Fruit fly (Drosophila melanogaster) whole organism, embryonic: ENCODE measurements around the gene CG4896.
A peak's percentile ranks its signal among the peaks of the same experiment; 100 is the strongest.

Experiments used
- Adf1 ChIP-seq: fragments of 200-800 bp; sonication (Bioruptor generic); IDR thresholded peaks from 2 replicates; pipeline ENCODE4 v1.3.6; 2022; ENCODE audit warnings: missing biosample characterization, missing genetic modification characterization
- Atf3 ChIP-seq: fragments of 200-800 bp; sonication (Bioruptor generic); optimal IDR thresholded peaks from 3 replicates; lab custom pipeline; 2016; ENCODE audit warnings: missing biosample characterization, missing genetic modification characterization
- CG10543 ChIP-seq: fragments of 200-800 bp; sonication (Bioruptor generic); optimal IDR thresholded peaks from 3 replicates; lab custom pipeline; 2017; ENCODE audit warnings: missing biosample characterization, mild to moderate bottlenecking, missing genetic modification characterization, moderate library complexity
- CG11456 ChIP-seq: fragments of 200-800 bp; sonication (Bioruptor generic); IDR thresholded peaks from 3 replicates; pipeline ENCODE4 v1.3.6; 2022; ENCODE audit warnings: missing biosample characterization, missing genetic modification characterization
- CG12391 ChIP-seq: fragments of 200-800 bp; sonication (Bioruptor generic); optimal IDR thresholded peaks from 3 replicates; lab custom pipeline; 2018; ENCODE audit warnings: missing biosample characterization, mild to moderate bottlenecking, missing genetic modification characterization, moderate library complexity
- CG13287 ChIP-seq: fragments of 200-800 bp; sonication (Bioruptor generic); IDR thresholded peaks from 2 replicates; pipeline ENCODE4 v1.3.6; 2022; ENCODE audit warnings: missing biosample characterization, missing genetic modification characterization; ENCODE audit not compliant: partially characterized antibody
- CG13296 ChIP-seq: fragments of 200-800 bp; sonication (Bioruptor generic); optimal IDR thresholded peaks from 3 replicates; lab custom pipeline; 2018; ENCODE audit warnings: missing biosample characterization, mild to moderate bottlenecking, missing genetic modification characterization
- CG13624 ChIP-seq: fragments of 200-800 bp; sonication (Bioruptor generic); optimal IDR thresholded peaks from 2 replicates; lab custom pipeline; 2016; ENCODE audit warnings: missing biosample characterization, missing genetic modification characterization
- CG13894 ChIP-seq: fragments of 200-800 bp; sonication (Bioruptor generic); optimal IDR thresholded peaks from 3 replicates; lab custom pipeline; 2018; ENCODE audit warnings: missing biosample characterization, mild to moderate bottlenecking, missing genetic modification characterization, moderate library complexity
- CG14014 ChIP-seq: fragments of 200-800 bp; sonication (Bioruptor generic); IDR thresholded peaks from 2 replicates; pipeline ENCODE4 v1.3.6; 2022; ENCODE audit warnings: missing biosample characterization, missing genetic modification characterization
- CG14667 ChIP-seq: fragments of 200-800 bp; sonication (Bioruptor generic); IDR thresholded peaks from 2 replicates; pipeline ENCODE4 v1.3.6; 2022; ENCODE audit warnings: missing biosample characterization, missing genetic modification characterization
- CG15073 ChIP-seq: fragments of 200-800 bp; sonication (Bioruptor generic); optimal IDR thresholded peaks from 2 replicates; lab custom pipeline; 2016; ENCODE audit warnings: missing biosample characterization, missing genetic modification characterization
- CG17186 ChIP-seq: fragments of 200-800 bp; sonication (Bioruptor generic); optimal IDR thresholded peaks from 3 replicates; lab custom pipeline; 2017; ENCODE audit warnings: missing biosample characterization, missing genetic modification reagents, missing genetic modification characterization
- CG18619 ChIP-seq: fragments of 200-800 bp; sonication (Bioruptor generic); optimal IDR thresholded peaks from 3 replicates; lab custom pipeline; 2017; ENCODE audit warnings: missing biosample characterization, mild to moderate bottlenecking, missing genetic modification characterization
- CG2116 ChIP-seq: fragments of 200-800 bp; sonication (Bioruptor generic); optimal IDR thresholded peaks from 3 replicates; lab custom pipeline; 2018; ENCODE audit warnings: missing biosample characterization, mild to moderate bottlenecking, missing genetic modification characterization
- CG2202 ChIP-seq: fragments of 200-800 bp; sonication (Bioruptor generic); optimal IDR thresholded peaks from 2 replicates; lab custom pipeline; 2018; ENCODE audit warnings: missing biosample characterization, mild to moderate bottlenecking, missing genetic modification characterization
- CG30403 ChIP-seq: fragments of 200-800 bp; sonication (Bioruptor generic); optimal IDR thresholded peaks from 3 replicates; lab custom pipeline; 2016; ENCODE audit warnings: missing biosample characterization, missing genetic modification characterization
- CG31388 ChIP-seq: fragments of 200-800 bp; sonication (Bioruptor generic); optimal IDR thresholded peaks from 2 replicates; lab custom pipeline; 2016; ENCODE audit warnings: missing biosample characterization, missing genetic modification characterization
- CG3281 ChIP-seq: fragments of 200-800 bp; sonication (Bioruptor generic); optimal IDR thresholded peaks from 3 replicates; lab custom pipeline; 2017; ENCODE audit warnings: missing biosample characterization, mild to moderate bottlenecking, missing genetic modification characterization
- CG33557 ChIP-seq: fragments of 200-800 bp; sonication (Bioruptor generic); optimal IDR thresholded peaks from 2 replicates; lab custom pipeline; 2019; ENCODE audit warnings: missing biosample characterization, mild to moderate bottlenecking, missing genetic modification characterization, moderate library complexity
- CG4424 ChIP-seq: fragments of 200-800 bp; sonication (Bioruptor generic); optimal IDR thresholded peaks from 3 replicates; lab custom pipeline; 2016; ENCODE audit warnings: missing biosample characterization, missing genetic modification characterization
- CG5953 ChIP-seq: fragments of 200-800 bp; sonication (Bioruptor generic); IDR thresholded peaks from 2 replicates; pipeline ENCODE4 v1.3.6; 2022; ENCODE audit warnings: missing biosample characterization, missing genetic modification characterization
- CG6689 ChIP-seq: fragments of 200-800 bp; sonication (Bioruptor generic); IDR thresholded peaks from 2 replicates; pipeline ENCODE4 v1.3.6; 2022; ENCODE audit warnings: missing biosample characterization, missing genetic modification characterization
- CG7839 ChIP-seq: fragments of 200-800 bp; sonication (Bioruptor generic); optimal IDR thresholded peaks from 3 replicates; lab custom pipeline; 2018; ENCODE audit warnings: missing biosample characterization, mild to moderate bottlenecking, missing genetic modification characterization, moderate library complexity
- CG9437 ChIP-seq: fragments of 200-800 bp; sonication (Bioruptor generic); optimal IDR thresholded peaks from 2 replicates; lab custom pipeline; 2018; ENCODE audit warnings: missing biosample characterization, mild to moderate bottlenecking, missing genetic modification characterization
- CG9876 ChIP-seq: fragments of 200-800 bp; sonication (Bioruptor generic); optimal IDR thresholded peaks from 2 replicates; lab custom pipeline; 2016; ENCODE audit warnings: missing biosample characterization, missing genetic modification characterization
- D19A ChIP-seq: fragments of 200-800 bp; optimal IDR thresholded peaks from 3 replicates; lab custom pipeline; 2019; ENCODE audit warnings: missing biosample characterization, mild to moderate bottlenecking, missing genetic modification characterization, moderate library complexity
- Dip3 ChIP-seq: fragments of 200-800 bp; sonication (Bioruptor generic); optimal IDR thresholded peaks from 3 replicates; lab custom pipeline; 2016; ENCODE audit warnings: missing biosample characterization, missing genetic modification characterization
- Doc3 ChIP-seq: fragments of 200-800 bp; sonication (Bioruptor generic); IDR thresholded peaks from 3 replicates; pipeline ENCODE4 v1.3.6; 2022; ENCODE audit warnings: missing biosample characterization, missing genetic modification characterization; ENCODE audit not compliant: partially characterized antibody
- Med ChIP-seq: fragments of 200-800 bp; sonication (Bioruptor generic); peaks from one replicate; lab custom pipeline; 2016; ENCODE audit warnings: missing biosample characterization, missing genetic modification characterization, mild to moderate bottlenecking, inconsistent platforms, moderate library complexity
- Meics ChIP-seq: fragments of 200-800 bp; sonication (Bioruptor generic); optimal IDR thresholded peaks from 2 replicates; lab custom pipeline; 2017; ENCODE audit warnings: missing biosample characterization, mild to moderate bottlenecking, missing genetic modification characterization
- Myb ChIP-seq: fragments of 200-800 bp; sonication (Bioruptor generic); optimal IDR thresholded peaks from 2 replicates; lab custom pipeline; 2016; ENCODE audit warnings: missing biosample characterization, missing genetic modification characterization
- NK7.1 ChIP-seq: fragments of 200-800 bp; sonication (Bioruptor generic); optimal IDR thresholded peaks from 3 replicates; lab custom pipeline; 2016; ENCODE audit warnings: missing biosample characterization, missing genetic modification characterization
- Nf-YB ChIP-seq: fragments of 200-800 bp; sonication (Bioruptor generic); optimal IDR thresholded peaks from 3 replicates; lab custom pipeline; 2019; ENCODE audit warnings: missing biosample characterization, mild to moderate bottlenecking, missing genetic modification characterization, moderate library complexity
- Opbp ChIP-seq: fragments of 200-800 bp; sonication (Bioruptor generic); IDR thresholded peaks from 3 replicates; pipeline ENCODE4 v1.3.6; 2022; ENCODE audit warnings: missing biosample characterization, missing genetic modification characterization; ENCODE audit not compliant: partially characterized antibody
- PHDP ChIP-seq: fragments of 200-800 bp; sonication (Bioruptor generic); optimal IDR thresholded peaks from 3 replicates; lab custom pipeline; 2018; ENCODE audit warnings: missing biosample characterization, mild to moderate bottlenecking, missing genetic modification characterization, moderate library complexity
- TFAM ChIP-seq: fragments of 200-800 bp; sonication (Bioruptor generic); optimal IDR thresholded peaks from 2 replicates; lab custom pipeline; 2017; ENCODE audit warnings: missing biosample characterization, missing genetic modification characterization, inconsistent platforms
- bowl ChIP-seq: fragments of 200-800 bp; sonication (Bioruptor generic); IDR thresholded peaks from 2 replicates; pipeline ENCODE4 v1.3.6; 2022; ENCODE audit warnings: missing biosample characterization, missing genetic modification characterization
- dati ChIP-seq: fragments of 200-800 bp; sonication (Bioruptor generic); IDR thresholded peaks from 2 replicates; pipeline ENCODE4 v1.3.6; 2022; ENCODE audit warnings: missing biosample characterization, missing genetic modification characterization
- ems ChIP-seq: fragments of 200-800 bp; sonication (Bioruptor generic); optimal IDR thresholded peaks from 3 replicates; lab custom pipeline; 2016; ENCODE audit warnings: missing biosample characterization, missing genetic modification characterization
- gce ChIP-seq: fragments of 200-800 bp; sonication (Bioruptor generic); IDR thresholded peaks from 3 replicates; pipeline ENCODE4 v1.3.6; 2022; ENCODE audit warnings: missing biosample characterization, missing genetic modification characterization
- klu ChIP-seq: fragments of 200-800 bp; sonication (Bioruptor generic); IDR thresholded peaks from 2 replicates; pipeline ENCODE4 v1.3.6; 2022; ENCODE audit warnings: missing biosample characterization, missing genetic modification characterization
- lab ChIP-seq: fragments of 200-800 bp; sonication (Bioruptor generic); optimal IDR thresholded peaks from 3 replicates; lab custom pipeline; 2017; ENCODE audit warnings: missing biosample characterization, missing genetic modification characterization, mild to moderate bottlenecking, moderate library complexity, missing genetic modification reagents
- mirr ChIP-seq: fragments of 200-800 bp; sonication (Bioruptor generic); optimal IDR thresholded peaks from 3 replicates; lab custom pipeline; 2018; ENCODE audit warnings: missing biosample characterization, mild to moderate bottlenecking, missing genetic modification characterization
- odd ChIP-seq: fragments of 200-800 bp; sonication (Bioruptor generic); optimal IDR thresholded peaks from 2 replicates; lab custom pipeline; 2017; ENCODE audit warnings: missing biosample characterization, mild to moderate bottlenecking, missing genetic modification characterization
- otp ChIP-seq: fragments of 200-800 bp; sonication (Bioruptor generic); IDR thresholded peaks from 3 replicates; pipeline ENCODE4, ENCODE4 v1.3.6; 2022; ENCODE audit warnings: missing biosample characterization, missing genetic modification characterization
- tio ChIP-seq: fragments of 200-800 bp; sonication (Bioruptor generic); optimal IDR thresholded peaks from 2 replicates; lab custom pipeline; 2017; ENCODE audit warnings: missing biosample characterization, missing genetic modification characterization, inconsistent platforms
- tna ChIP-seq: fragments of 200-800 bp; sonication (Bioruptor generic); IDR thresholded peaks from 2 replicates; pipeline ENCODE4 v1.3.6; 2022; ENCODE audit warnings: missing biosample characterization, missing genetic modification characterization; ENCODE audit not compliant: partially characterized antibody
- wdn ChIP-seq: fragments of 200-800 bp; sonication (Bioruptor generic); IDR thresholded peaks from 2 replicates; pipeline ENCODE4 v1.3.6; 2022; ENCODE audit warnings: missing biosample characterization, missing genetic modification characterization
- zen ChIP-seq: fragments of 200-800 bp; sonication (Bioruptor generic); optimal IDR thresholded peaks from 3 replicates; lab custom pipeline; 2018; ENCODE audit warnings: missing biosample characterization, mild to moderate bottlenecking, missing genetic modification characterization, moderate library complexity
- zfh1 ChIP-seq: fragments of 200-800 bp; sonication (Bioruptor generic); IDR thresholded peaks from 3 replicates; pipeline ENCODE4 v1.3.6; 2022; ENCODE audit warnings: missing biosample characterization, missing genetic modification characterization

The CG4896 gene

dm6 chr2L:1214465-1214864 is 37.0 kb downstream of the CG4896 start (continued):
- no peak for TF ChIP-seq Adf1 (GFP tag; lab: Robert Waterston, UW)
- TF ChIP-seq CG13287 (GFP tag; lab: Robert Waterston, UW): no peak
- TF ChIP-seq lab (GFP tag; lab: Kevin White, UChicago): peak; percentile 73
- no peak for TF ChIP-seq CG2116 (GFP tag; lab: Kevin White, UChicago)
- TF ChIP-seq klu (GFP tag; lab: Robert Waterston, UW): 0 out of 2 replicates have a peak, but pooled peaks have one; percentile 28
- TF ChIP-seq CG13894 (tag; lab: Kevin White, UChicago): no peak
- TF ChIP-seq CG5953 (GFP tag; lab: Robert Waterston, UW): no peak
- no peak for TF ChIP-seq CG10543 (GFP tag; lab: Kevin White, UChicago)
- TF ChIP-seq tna: no peak
- TF ChIP-seq D19A (tag; lab: Kevin White, UChicago): peak; percentile 28
- no peak for TF ChIP-seq TFAM (GFP tag; lab: Kevin White, UChicago)
- TF ChIP-seq Doc3: no peak
- TF ChIP-seq CG17186 (GFP tag; lab: Kevin White, UChicago): no peak
- no peak for TF ChIP-seq tio
- TF ChIP-seq CG18619 (GFP tag; lab: Kevin White, UChicago): no peak
- TF ChIP-seq CG7839 (tag; lab: Kevin White, UChicago): peak; percentile 57
- 0 out of 2 replicates have a peak, but pooled peaks have one; percentile 13 for TF ChIP-seq CG14014
- no peak for TF ChIP-seq dati (GFP tag; lab: Robert Waterston, UW)
- no peak for TF ChIP-seq CG33557 (GFP tag; lab: Kevin White, UChicago)
- TF ChIP-seq CG13296: peak; percentile 17
- no peak for TF ChIP-seq Opbp (GFP tag; lab: Robert Waterston, UW)
- no peak for TF ChIP-seq odd (GFP tag; lab: Kevin White, UChicago)
- TF ChIP-seq CG13624 (GFP tag; lab: Kevin White, UChicago): no peak
- TF ChIP-seq Atf3 (GFP tag; lab: Kevin White, UChicago): no peak
- TF ChIP-seq CG3281 (GFP tag; lab: Kevin White, UChicago): peak; percentile 22
- TF ChIP-seq zfh1 (GFP tag; lab: Robert Waterston, UW): peak; percentile 57; the same call in 2 of the 3 replicates
- 0 out of 2 replicates have a peak, but pooled peaks have one; percentile 25 for TF ChIP-seq wdn
- no peak for TF ChIP-seq mirr
- no peak for TF ChIP-seq Nf-YB (GFP tag; lab: Kevin White, UChicago)
- TF ChIP-seq CG2202: no peak
- TF ChIP-seq gce (GFP tag; lab: Robert Waterston, UW): 0 out of 3 replicates have a peak, but pooled peaks have one; percentile 44
- TF ChIP-seq NK7.1 (GFP tag; lab: Kevin White, UChicago): no peak
- TF ChIP-seq CG9876 (GFP tag; lab: Kevin White, UChicago): no peak
- TF ChIP-seq otp: 0 out of 3 replicates have a peak, but pooled peaks have one; percentile 47
- no peak for TF ChIP-seq bowl (GFP tag; lab: Robert Waterston, UW)
- TF ChIP-seq CG30403: peak; percentile 43
- TF ChIP-seq Myb (GFP tag; lab: Kevin White, UChicago): no peak
- peak; percentile 40 for TF ChIP-seq CG4424 (GFP tag; lab: Kevin White, UChicago)
- no peak for TF ChIP-seq ems (GFP tag; lab: Kevin White, UChicago)
- no peak for TF ChIP-seq Dip3
- peak; percentile 48 for TF ChIP-seq PHDP
- TF ChIP-seq zen (tag; lab: Kevin White, UChicago): no peak
- TF ChIP-seq CG12391: peak; percentile 39
- no peak for TF ChIP-seq CG31388 (GFP tag; lab: Kevin White, UChicago)
- no peak for TF ChIP-seq CG15073
- TF ChIP-seq CG9437 (GFP tag; lab: Kevin White, UChicago): peak; percentile 8
- no peak for TF ChIP-seq CG11456 (GFP tag; lab: Robert Waterston, UW)
- TF ChIP-seq CG6689 (GFP tag; lab: Robert Waterston, UW): peak; percentile 62
- peak; percentile 48 for TF ChIP-seq Meics (GFP tag; lab: Kevin White, UChicago)
- peak; percentile 39 for TF ChIP-seq CG14667 (GFP tag; lab: Robert Waterston, UW)
- TF ChIP-seq Med (GFP tag; lab: Kevin White, UChicago): peak; percentile 65
